Worm (Caenorhabditis elegans) whole organism, L2 larva: ENCODE results near the gene bpl-1.
A peak's percentile ranks its signal among the peaks of the same experiment; 100 is the strongest.

Source experiments
- C34F6.9 ChIP-seq: fragments of 150-350 bp; optimal IDR thresholded peaks from 2 replicates; lab custom pipeline; 2014; ENCODE audit warnings: missing biosample characterization, missing genetic modification characterization
- F13H6.1 ChIP-seq: sonication (generic microtip); optimal IDR thresholded peaks from 2 replicates; lab custom pipeline; 2016; ENCODE audit warnings: missing genetic modification characterization, missing compliant biosample characterization
- Y55F3AM.14 ChIP-seq: fragments of 200-800 bp; sonication (Bioruptor generic); optimal IDR thresholded peaks from 2 replicates; lab custom pipeline; 2018; ENCODE audit warnings: mild to moderate bottlenecking, missing genetic modification characterization, missing compliant biosample characterization
- ZK546.5 ChIP-seq: sonication (generic microtip); optimal IDR thresholded peaks from 2 replicates; lab custom pipeline; 2017; ENCODE audit warnings: missing biosample characterization, missing genetic modification characterization
- aly-2 ChIP-seq: fragments of 150-350 bp; optimal IDR thresholded peaks from 2 replicates; lab custom pipeline; 2014; ENCODE audit warnings: missing biosample characterization, missing genetic modification characterization
- ceh-16 ChIP-seq: fragments of 150-350 bp; optimal IDR thresholded peaks from 2 replicates; lab custom pipeline; 2014; ENCODE audit warnings: missing biosample characterization, missing genetic modification characterization
- ceh-82 ChIP-seq: fragments of 150-350 bp; optimal IDR thresholded peaks from 2 replicates; lab custom pipeline; 2014; ENCODE audit warnings: missing biosample characterization, missing genetic modification characterization
- dmd-4 ChIP-seq: sonication (generic microtip); optimal IDR thresholded peaks from 2 replicates; lab custom pipeline; 2017; ENCODE audit warnings: missing biosample characterization, missing genetic modification characterization
- egl-27 ChIP-seq: sonication (generic microtip); optimal IDR thresholded peaks from 3 replicates; lab custom pipeline; 2017; ENCODE audit warnings: missing biosample characterization, missing genetic modification reagents, missing genetic modification characterization
- elt-3 ChIP-seq: sonication (generic microtip); optimal IDR thresholded peaks from 2 replicates; lab custom pipeline; 2017; ENCODE audit warnings: missing biosample characterization, missing genetic modification characterization
- fos-1 ChIP-seq: fragments of 150-350 bp; optimal IDR thresholded peaks from 2 replicates; lab custom pipeline; 2014; ENCODE audit warnings: missing biosample characterization, missing genetic modification characterization
- gmeb-1 ChIP-seq: fragments of 150-350 bp; optimal IDR thresholded peaks from 2 replicates; lab custom pipeline; 2014; ENCODE audit warnings: missing biosample characterization, missing genetic modification characterization
- lin-11 ChIP-seq: fragments of 150-350 bp; sonication (generic microtip); optimal IDR thresholded peaks from 2 replicates; lab custom pipeline; 2014; ENCODE audit warnings: missing biosample characterization, missing genetic modification characterization, inconsistent platforms, mixed read lengths
- lin-13 ChIP-seq: fragments of 150-350 bp; optimal IDR thresholded peaks from 2 replicates; lab custom pipeline; 2014; ENCODE audit warnings: missing biosample characterization, missing genetic modification reagents, missing genetic modification characterization
- lin-39 ChIP-seq: fragments of 150-350 bp; optimal IDR thresholded peaks from 2 replicates; lab custom pipeline; 2014; ENCODE audit warnings: missing biosample characterization, missing genetic modification reagents, missing genetic modification characterization
- lsy-2 ChIP-seq, 2 experiments: fragments of 150-350 bp in 1 of 2; sonication (generic microtip) in 1 of 2; optimal IDR thresholded peaks; 2 replicates each; lab custom pipeline; 2014 to 2017; ENCODE audit warnings: missing biosample characterization in 2 of 2, missing genetic modification characterization in 2 of 2
- mab-5 ChIP-seq: fragments of 150-350 bp; optimal IDR thresholded peaks from 2 replicates; lab custom pipeline; 2014; ENCODE audit warnings: missing biosample characterization, missing genetic modification characterization
- mbf-1 ChIP-seq: sonication (generic microtip); optimal IDR thresholded peaks from 2 replicates; lab custom pipeline; 2017; ENCODE audit warnings: missing biosample characterization, missing genetic modification characterization
- nhr-10 ChIP-seq: sonication (generic microtip); optimal IDR thresholded peaks from 2 replicates; lab custom pipeline; 2017; ENCODE audit warnings: missing biosample characterization, missing genetic modification characterization
- nhr-11 ChIP-seq: fragments of 150-350 bp; optimal IDR thresholded peaks from 2 replicates; lab custom pipeline; 2014; ENCODE audit warnings: missing biosample characterization, missing genetic modification characterization
- nhr-129 ChIP-seq: fragments of 150-350 bp; optimal IDR thresholded peaks from 2 replicates; lab custom pipeline; 2014; ENCODE audit warnings: missing biosample characterization, missing genetic modification characterization
- nhr-25 ChIP-seq: fragments of 150-350 bp; sonication (generic microtip); optimal IDR thresholded peaks from 3 replicates; lab custom pipeline; 2014; ENCODE audit warnings: missing biosample characterization, missing genetic modification characterization
- nhr-6 ChIP-seq: fragments of 150-350 bp; optimal IDR thresholded peaks from 2 replicates; lab custom pipeline; 2014; ENCODE audit warnings: missing biosample characterization, missing genetic modification characterization
- nhr-77 ChIP-seq: fragments of 150-350 bp; optimal IDR thresholded peaks from 2 replicates; lab custom pipeline; 2014; ENCODE audit warnings: missing biosample characterization, missing genetic modification characterization
- peb-1 ChIP-seq: fragments of 150-350 bp; optimal IDR thresholded peaks from 2 replicates; lab custom pipeline; 2014; ENCODE audit warnings: missing biosample characterization, missing genetic modification characterization
- sem-4 ChIP-seq: fragments of 150-350 bp; optimal IDR thresholded peaks from 2 replicates; lab custom pipeline; 2014; ENCODE audit warnings: missing biosample characterization, missing genetic modification reagents, missing genetic modification characterization
- sma-3 ChIP-seq: sonication (generic microtip); optimal IDR thresholded peaks from 2 replicates; lab custom pipeline; 2016; ENCODE audit warnings: missing genetic modification reagents, missing genetic modification characterization, missing compliant biosample characterization
- sma-9 ChIP-seq, 2 experiments: fragments of 150-350 bp in 1 of 2; sonication (generic microtip) in 1 of 2; optimal IDR thresholded peaks; 2 replicates each; lab custom pipeline; 2014 to 2016; ENCODE audit warnings: missing genetic modification characterization in 2 of 2, mild to moderate bottlenecking in 1 of 2, missing biosample characterization in 1 of 2, missing compliant biosample characterization in 1 of 2, missing genetic modification reagents in 1 of 2, moderate library complexity in 1 of 2
- snpc-4 ChIP-seq: fragments of 150-350 bp; optimal IDR thresholded peaks from 2 replicates; lab custom pipeline; 2014; ENCODE audit warnings: missing biosample characterization, missing genetic modification characterization
- unc-55 ChIP-seq: fragments of 150-350 bp; sonication (generic microtip); optimal IDR thresholded peaks from 3 replicates; lab custom pipeline; 2014; ENCODE audit warnings: missing biosample characterization, missing genetic modification reagents, missing genetic modification characterization
- unc-62 ChIP-seq: fragments of 150-350 bp; optimal IDR thresholded peaks from 2 replicates; lab custom pipeline; 2014; ENCODE audit warnings: missing biosample characterization, missing genetic modification reagents, missing genetic modification characterization
- zag-1 ChIP-seq: fragments of 150-350 bp; optimal IDR thresholded peaks from 2 replicates; lab custom pipeline; 2014; ENCODE audit warnings: missing biosample characterization, missing genetic modification characterization
- ztf-1 ChIP-seq: fragments of 200-800 bp; sonication (Bioruptor generic); conservative IDR thresholded peaks from 2 replicates; pipeline ENCODE4 v1.3.6; 2022; ENCODE audit warnings: missing genetic modification characterization, missing compliant biosample characterization
- ztf-11 ChIP-seq: sonication (generic microtip); optimal IDR thresholded peaks from 2 replicates; lab custom pipeline; 2017; ENCODE audit warnings: missing biosample characterization, missing genetic modification characterization
- ztf-4 ChIP-seq: fragments of 150-350 bp; optimal IDR thresholded peaks from 2 replicates; lab custom pipeline; 2014; ENCODE audit warnings: missing biosample characterization, missing genetic modification characterization

bpl-1 gene

ce11 chrII:6244171-6244570, 29.8 kb upstream of the bpl-1 start, which contains the start of gene tat-4:
TSS of gene tat-4 (minus strand) at chrII:6244287.
- TF ChIP-seq lin-39, result no peak
- TF ChIP-seq fos-1 (tag; lab: Kevin White, UChicago), result peak; percentile 89
- no peak for TF ChIP-seq dmd-4 (tag; lab: Kevin White, UChicago)
- no peak for TF ChIP-seq lin-11 (tag; lab: Kevin White, UChicago)
- TF ChIP-seq nhr-129 (tag; lab: Kevin White, UChicago), result no peak

ce11 chrII:6245199-6245702, 28.8 kb upstream of the bpl-1 start, which contains the start of gene blos-4:
TSS of gene blos-4 (plus strand) at chrII:6245249.
- no peak for TF ChIP-seq lsy-2 (tag; optimal IDR thresholded peaks at IDR 0.05; lab: Kevin White, UChicago)
- peak; percentile 50 for TF ChIP-seq gmeb-1

ce11 chrII:6246054-6246453, 28.0 kb upstream of the bpl-1 start, which contains the start of gene lelo-1:
TSS of gene lelo-1 (plus strand) at chrII:6246354.
- no peak for TF ChIP-seq ztf-1 (GFP tag; lab: Robert Waterston, UW)
- no peak for TF ChIP-seq C34F6.9 (tag; lab: Kevin White, UChicago)
- TF ChIP-seq nhr-6, result no peak
- TF ChIP-seq nhr-77 (tag; lab: Kevin White, UChicago), result no peak
- no peak for TF ChIP-seq peb-1 (tag; lab: Kevin White, UChicago)
- no peak for TF ChIP-seq egl-27 (tag; lab: Kevin White, UChicago)
- no peak for TF ChIP-seq unc-62 (GFP tag; lab: Kevin White, UChicago)
- TF ChIP-seq nhr-11 (tag; lab: Kevin White, UChicago), result no peak
- no peak for TF ChIP-seq ceh-16 (tag; lab: Kevin White, UChicago)
- TF ChIP-seq gmeb-1, result no peak
- TF ChIP-seq nhr-10 (tag; lab: Kevin White, UChicago), result no peak
- no peak for TF ChIP-seq mab-5 (tag; lab: Kevin White, UChicago)
- no peak for TF ChIP-seq snpc-4 (tag; lab: Kevin White, UChicago)
- no peak for TF ChIP-seq lin-11 (tag; lab: Kevin White, UChicago)
- no peak for TF ChIP-seq ceh-82 (tag; lab: Kevin White, UChicago)
- TF ChIP-seq mbf-1 (tag; lab: Kevin White, UChicago), result no peak
- no peak for TF ChIP-seq sma-9 (GFP tag; optimal IDR thresholded peaks at IDR 0.05; lab: Kevin White, UChicago)
- TF ChIP-seq sma-9 (tag; optimal IDR thresholded peaks at IDR 0.05; lab: Kevin White, UChicago), result no peak
- TF ChIP-seq Y55F3AM.14 (GFP tag; lab: Kevin White, UChicago), result no peak

- TF ChIP-seq sma-3 (no peak), nhr-11 (tag; lab: Kevin White, UChicago) (no peak), lsy-2 (tag; optimal IDR thresholded peaks at IDR 0.05; lab: Kevin White, UChicago) (no peak), sma-9 (GFP tag; optimal IDR thresholded peaks at IDR 0.05; lab: Kevin White, UChicago) (no peak), sma-9 (tag; optimal IDR thresholded peaks at IDR 0.05; lab: Kevin White, UChicago) (no peak), egl-27 (tag; lab: Kevin White, UChicago) (no peak), Y55F3AM.14 (GFP tag; lab: Kevin White, UChicago) (no peak), nhr-25 (tag; lab: Kevin White, UChicago) (no peak), nhr-77 (tag; lab: Kevin White, UChicago) (no peak)
Observed at ce11 chrII:6247011-6247410, 27.0 kb upstream of the bpl-1 start, which contains the start of gene T24H7.2. TSS of gene T24H7.2 (plus strand) at chrII:6247311.

- TF ChIP-seq F13H6.1 (no peak), elt-3 (tag; lab: Kevin White, UChicago) (no peak), sem-4 (tag; lab: Kevin White, UChicago) (no peak), gmeb-1 (no peak), ceh-16 (tag; lab: Kevin White, UChicago) (no peak), dmd-4 (tag; lab: Kevin White, UChicago) (no peak), aly-2 (tag; lab: Kevin White, UChicago) (no peak), nhr-10 (tag; lab: Kevin White, UChicago) (no peak), lin-13 (no peak), Y55F3AM.14 (GFP tag; lab: Kevin White, UChicago) (no peak), ztf-11 (no peak), C34F6.9 (tag; lab: Kevin White, UChicago) (no peak), ZK546.5 (tag; lab: Kevin White, UChicago) (no peak), mbf-1 (tag; lab: Kevin White, UChicago) (no peak), ztf-4 (tag; lab: Kevin White, UChicago) (no peak), unc-55 (no peak), zag-1 (tag; lab: Kevin White, UChicago) (no peak)
- TF ChIP-seq, all 48 proteins: peak for 0
Observed at ce11 chrII:6248029-6248428, 26.0 kb upstream of the bpl-1 start.
